Worm (Caenorhabditis elegans) whole organism, L3 larva: ENCODE results near the gene psa-3.

Experiments used
- egl-27 ChIP-seq: sonication (generic microtip); optimal IDR thresholded peaks from 4 replicates; lab custom pipeline; 2017; ENCODE audit warnings: missing biosample characterization, missing genetic modification reagents, missing genetic modification characterization
- fos-1 ChIP-seq: fragments of 150-350 bp; optimal IDR thresholded peaks from 2 replicates; lab custom pipeline; 2014; ENCODE audit warnings: missing biosample characterization, missing genetic modification characterization
- nhr-28 ChIP-seq: fragments of 150-350 bp; optimal IDR thresholded peaks from 2 replicates; lab custom pipeline; 2014; ENCODE audit warnings: missing biosample characterization, missing genetic modification characterization
- pha-4 ChIP-seq: fragments of 150-350 bp; optimal IDR thresholded peaks from 2 replicates; lab custom pipeline; 2014; ENCODE audit warnings: missing biosample characterization, missing genetic modification reagents, missing genetic modification characterization
- unc-62 ChIP-seq: fragments of 150-350 bp; sonication (generic microtip); optimal IDR thresholded peaks from 4 replicates; lab custom pipeline; 2014; ENCODE audit warnings: missing biosample characterization, missing genetic modification reagents, missing genetic modification characterization

DNA sequence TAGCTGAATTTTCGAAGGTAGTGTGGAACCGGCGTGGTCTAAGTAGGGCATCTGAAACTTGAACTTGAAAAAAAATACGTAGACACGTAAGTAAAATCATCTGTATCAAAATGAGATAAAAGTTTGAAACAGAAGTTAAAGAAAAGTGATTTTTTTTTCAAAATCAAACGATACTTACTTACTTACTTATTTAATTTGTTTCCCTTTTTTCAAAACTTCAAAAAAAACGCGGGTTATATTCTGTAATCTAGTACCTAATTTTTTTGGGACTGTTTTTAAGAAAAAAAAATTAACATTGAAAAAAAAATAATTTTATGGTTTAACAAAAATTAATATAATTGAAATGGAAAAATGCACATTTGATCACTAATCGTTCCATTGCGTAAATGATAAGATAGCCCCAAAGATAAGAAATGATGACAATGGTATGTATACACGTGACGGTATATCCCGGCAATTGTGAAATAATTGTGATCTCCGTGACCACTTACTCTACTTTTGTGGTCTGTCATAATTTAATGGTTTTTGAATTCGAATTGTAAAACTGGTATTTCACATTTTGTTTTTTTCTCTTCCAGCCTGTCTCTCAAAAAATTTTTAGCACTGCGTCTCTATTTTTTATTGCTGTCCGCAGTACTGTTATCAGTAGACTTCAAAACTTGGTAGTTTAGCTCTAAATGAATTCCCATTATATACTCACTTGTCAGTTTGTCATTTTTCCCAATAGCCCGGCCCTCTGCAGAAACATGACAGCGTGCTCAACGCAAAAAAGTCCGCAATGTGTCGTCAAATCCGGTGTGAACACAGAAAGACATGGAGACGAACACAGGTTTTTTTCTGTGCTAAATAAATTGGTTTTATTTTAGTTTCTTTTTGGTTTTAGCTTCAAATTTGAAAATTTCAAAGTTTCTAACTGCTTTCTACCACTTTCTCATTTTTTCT lies 33.3 kb downstream of the psa-3 start, which contains the start of gene mocs-1:
- TF ChIP-seq nhr-28 (tag; lab: Kevin White, UChicago): no peak
- TF ChIP-seq pha-4 (tag; lab: Kevin White, UChicago): peak; percentile 21
- no peak for TF ChIP-seq unc-62 (GFP tag; lab: Kevin White, UChicago)
- TF ChIP-seq egl-27: no peak
- no peak for TF ChIP-seq fos-1 (tag; lab: Kevin White, UChicago)
